Fruit fly (Drosophila melanogaster) whole organism, embryonic: ENCODE results near the gene CG15547.

Source experiments
- Bdp1 ChIP-seq: fragments of 200-800 bp; sonication (Bioruptor generic); optimal IDR thresholded peaks from 3 replicates; lab custom pipeline; 2016; ENCODE audit warnings: missing biosample characterization, missing genetic modification characterization
- CG10543 ChIP-seq: fragments of 200-800 bp; sonication (Bioruptor generic); optimal IDR thresholded peaks from 3 replicates; lab custom pipeline; 2017; ENCODE audit warnings: missing biosample characterization, mild to moderate bottlenecking, missing genetic modification characterization, moderate library complexity
- CG11723 ChIP-seq: fragments of 200-800 bp; sonication (Bioruptor generic); optimal IDR thresholded peaks from 2 replicates; lab custom pipeline; 2017; ENCODE audit warnings: missing biosample characterization, mild to moderate bottlenecking, missing genetic modification characterization
- CG12299 ChIP-seq: fragments of 200-800 bp; sonication (Bioruptor generic); optimal IDR thresholded peaks from 2 replicates; lab custom pipeline; 2018; ENCODE audit warnings: missing biosample characterization, mild to moderate bottlenecking, missing genetic modification characterization
- CG12391 ChIP-seq: fragments of 200-800 bp; sonication (Bioruptor generic); optimal IDR thresholded peaks from 3 replicates; lab custom pipeline; 2018; ENCODE audit warnings: missing biosample characterization, mild to moderate bottlenecking, missing genetic modification characterization, moderate library complexity
- CG12659 ChIP-seq: fragments of 200-800 bp; sonication (Bioruptor generic); optimal IDR thresholded peaks from 3 replicates; lab custom pipeline; 2017; ENCODE audit warnings: mild to moderate bottlenecking, missing biosample characterization, missing genetic modification reagents, missing genetic modification characterization
- CG12942 ChIP-seq: fragments of 200-800 bp; sonication (Bioruptor generic); optimal IDR thresholded peaks from 3 replicates; lab custom pipeline; 2016; ENCODE audit warnings: missing biosample characterization, missing genetic modification characterization
- CG13894 ChIP-seq: fragments of 200-800 bp; sonication (Bioruptor generic); optimal IDR thresholded peaks from 3 replicates; lab custom pipeline; 2018; ENCODE audit warnings: missing biosample characterization, mild to moderate bottlenecking, missing genetic modification characterization, moderate library complexity
- CG16779 ChIP-seq: fragments of 200-800 bp; sonication (Bioruptor generic); IDR thresholded peaks from 2 replicates; pipeline ENCODE4 v1.3.6; 2022; ENCODE audit warnings: missing biosample characterization, missing genetic modification characterization
- CG17568 ChIP-seq: fragments of 200-800 bp; sonication (Bioruptor generic); optimal IDR thresholded peaks from 2 replicates; lab custom pipeline; 2018; ENCODE audit warnings: missing biosample characterization, mild to moderate bottlenecking, missing genetic modification characterization, moderate library complexity
- CG2712 ChIP-seq: fragments of 200-800 bp; optimal IDR thresholded peaks from 3 replicates; lab custom pipeline; 2019; ENCODE audit warnings: missing biosample characterization, mild to moderate bottlenecking, missing genetic modification characterization, moderate library complexity
- CG3065 ChIP-seq: fragments of 200-800 bp; sonication (Bioruptor generic); optimal IDR thresholded peaks from 2 replicates; lab custom pipeline; 2016; ENCODE audit warnings: missing biosample characterization, missing genetic modification characterization
- CG3163 ChIP-seq: fragments of 200-800 bp; sonication (Bioruptor generic); optimal IDR thresholded peaks from 3 replicates; lab custom pipeline; 2016; ENCODE audit warnings: missing biosample characterization, missing genetic modification characterization
- CG6813 ChIP-seq: fragments of 200-800 bp; sonication (Bioruptor generic); optimal IDR thresholded peaks from 2 replicates; lab custom pipeline; 2017; ENCODE audit warnings: missing biosample characterization, missing genetic modification characterization, mild to moderate bottlenecking, moderate library complexity, missing genetic modification reagents
- CG7372 ChIP-seq: fragments of 200-800 bp; sonication (Bioruptor generic); IDR thresholded peaks from 2 replicates; pipeline ENCODE4 v1.3.6; 2022; ENCODE audit warnings: missing biosample characterization, missing genetic modification characterization
- CG8944 ChIP-seq: fragments of 200-800 bp; sonication (Bioruptor generic); optimal IDR thresholded peaks from 3 replicates; lab custom pipeline; 2016; ENCODE audit warnings: missing biosample characterization, missing genetic modification characterization
- CTCF ChIP-seq: fragments of 200-800 bp; sonication (Bioruptor generic); optimal IDR thresholded peaks from 2 replicates; lab custom pipeline; 2017; ENCODE audit warnings: missing biosample characterization, mild to moderate bottlenecking, missing genetic modification characterization, moderate library complexity
- CoRest ChIP-seq: fragments of 200-800 bp; sonication (Bioruptor generic); optimal IDR thresholded peaks from 3 replicates; lab custom pipeline; 2018; ENCODE audit warnings: missing biosample characterization, mild to moderate bottlenecking, missing genetic modification characterization, moderate library complexity
- D ChIP-seq, 2 experiments: fragments of 200-800 bp in 1 of 2; fragments of >200 bp in 1 of 2; sonication (Bioruptor generic) in 1 of 2; optimal IDR thresholded peaks; 2 replicates in 1 of 2; 3 replicates in 1 of 2; lab custom pipeline; 2017; ENCODE audit warnings: mild to moderate bottlenecking in 1 of 2, missing biosample characterization in 1 of 2, missing genetic modification characterization in 1 of 2, missing genetic modification reagents in 1 of 2
- Dp ChIP-seq: fragments of 200-800 bp; sonication (Bioruptor generic); optimal IDR thresholded peaks from 2 replicates; lab custom pipeline; 2018; ENCODE audit warnings: missing biosample characterization, mild to moderate bottlenecking, missing genetic modification characterization, moderate library complexity
- HmgZ ChIP-seq: fragments of 200-800 bp; sonication (Bioruptor generic); optimal IDR thresholded peaks from 2 replicates; lab custom pipeline; 2018; ENCODE audit warnings: missing biosample characterization, mild to moderate bottlenecking, missing genetic modification characterization
- Lhr ChIP-seq: fragments of 200-800 bp; sonication (Bioruptor generic); optimal IDR thresholded peaks from 3 replicates; lab custom pipeline; 2017; ENCODE audit warnings: mild to moderate bottlenecking, missing biosample characterization, missing genetic modification reagents, missing genetic modification characterization
- Myb ChIP-seq: fragments of 200-800 bp; sonication (Bioruptor generic); optimal IDR thresholded peaks from 2 replicates; lab custom pipeline; 2016; ENCODE audit warnings: missing biosample characterization, missing genetic modification characterization
- Oaz ChIP-seq: fragments of 200-800 bp; sonication (Bioruptor generic); IDR thresholded peaks from 2 replicates; pipeline ENCODE4 v1.3.6; 2022; ENCODE audit warnings: missing biosample characterization, missing genetic modification characterization
- Optix ChIP-seq: fragments of 200-800 bp; sonication (Bioruptor generic); IDR thresholded peaks from 3 replicates; pipeline ENCODE4 v1.3.6; 2022; ENCODE audit warnings: missing biosample characterization, missing genetic modification characterization
- Poxn ChIP-seq: fragments of 200-800 bp; sonication (Bioruptor generic); IDR thresholded peaks from 2 replicates; pipeline ENCODE4 v1.3.6; 2022; ENCODE audit warnings: missing biosample characterization, missing genetic modification characterization
- Usf ChIP-seq: fragments of 200-800 bp; sonication (Bioruptor generic); optimal IDR thresholded peaks from 2 replicates; lab custom pipeline; 2017; ENCODE audit warnings: missing genotype, missing biosample characterization, missing genetic modification characterization
- abd-A ChIP-seq: fragments of 200-800 bp; sonication (Bioruptor generic); optimal IDR thresholded peaks from 3 replicates; lab custom pipeline; 2019; ENCODE audit warnings: missing biosample characterization, mild to moderate bottlenecking, missing genetic modification characterization, moderate library complexity
- ase ChIP-seq: fragments of 200-800 bp; sonication (Bioruptor generic); IDR thresholded peaks from 3 replicates; pipeline ENCODE4 v1.3.6; 2022; ENCODE audit warnings: missing biosample characterization, missing genetic modification characterization
- chif ChIP-seq, 2 experiments: fragments of 200-800 bp; sonication (Bioruptor generic); optimal IDR thresholded peaks; 3 replicates each; lab custom pipeline; 2016; ENCODE audit warnings: missing biosample characterization in 2 of 2, missing genetic modification characterization in 2 of 2
- dimm ChIP-seq: fragments of 200-800 bp; sonication (Bioruptor generic); IDR thresholded peaks from 2 replicates; pipeline ENCODE4 v1.3.6; 2022; ENCODE audit warnings: missing biosample characterization, missing genetic modification characterization
- dysf ChIP-seq: fragments of 200-800 bp; sonication (Bioruptor generic); IDR thresholded peaks from 3 replicates; pipeline ENCODE4 v1.3.6; 2022; ENCODE audit warnings: missing biosample characterization, missing genetic modification characterization
- emc ChIP-seq: fragments of 200-800 bp; sonication (Bioruptor generic); optimal IDR thresholded peaks from 2 replicates; lab custom pipeline; 2016; ENCODE audit warnings: missing biosample characterization, missing genetic modification characterization
- gce ChIP-seq: fragments of 200-800 bp; sonication (Bioruptor generic); IDR thresholded peaks from 3 replicates; pipeline ENCODE4 v1.3.6; 2022; ENCODE audit warnings: missing biosample characterization, missing genetic modification characterization
- hb ChIP-seq: fragments of 200-800 bp; sonication (Bioruptor generic); IDR thresholded peaks from 3 replicates; pipeline ENCODE4 v1.3.6; 2022; ENCODE audit warnings: missing biosample characterization, missing genetic modification characterization; ENCODE audit not compliant: partially characterized antibody
- lbe ChIP-seq: fragments of 200-800 bp; sonication (Bioruptor generic); optimal IDR thresholded peaks from 2 replicates; lab custom pipeline; 2016; ENCODE audit warnings: missing biosample characterization, mild to moderate bottlenecking, missing genetic modification characterization
- luna ChIP-seq: fragments of 200-800 bp; sonication (Bioruptor generic); optimal IDR thresholded peaks from 2 replicates; lab custom pipeline; 2016; ENCODE audit warnings: missing biosample characterization, missing genetic modification characterization
- mirr ChIP-seq: fragments of 200-800 bp; sonication (Bioruptor generic); optimal IDR thresholded peaks from 3 replicates; lab custom pipeline; 2018; ENCODE audit warnings: missing biosample characterization, mild to moderate bottlenecking, missing genetic modification characterization
- nerfin-2 ChIP-seq: fragments of 200-800 bp; sonication (Bioruptor generic); IDR thresholded peaks from 2 replicates; pipeline ENCODE4 v1.3.6; 2022; ENCODE audit warnings: missing biosample characterization, missing genetic modification characterization; ENCODE audit not compliant: partially characterized antibody
- oc ChIP-seq: fragments of 200-800 bp; sonication (Bioruptor generic); optimal IDR thresholded peaks from 2 replicates; lab custom pipeline; 2018; ENCODE audit warnings: missing biosample characterization, mild to moderate bottlenecking, missing genetic modification characterization, moderate library complexity
- p53 ChIP-seq: fragments of 200-800 bp; sonication (Bioruptor generic); optimal IDR thresholded peaks from 2 replicates; lab custom pipeline; 2016; ENCODE audit warnings: missing biosample characterization, missing genetic modification characterization
- peb ChIP-seq: fragments of 200-800 bp; sonication (Bioruptor generic); IDR thresholded peaks from 2 replicates; pipeline ENCODE4 v1.3.6; 2022; ENCODE audit warnings: missing biosample characterization, missing genetic modification characterization
- phol ChIP-seq: fragments of 200-800 bp; sonication (Bioruptor generic); optimal IDR thresholded peaks from 3 replicates; lab custom pipeline; 2018; ENCODE audit warnings: missing biosample characterization, mild to moderate bottlenecking, missing genetic modification characterization, moderate library complexity
- rib ChIP-seq: fragments of 200-800 bp; sonication (Bioruptor generic); IDR thresholded peaks from 2 replicates; pipeline ENCODE4 v1.3.6; 2022; ENCODE audit warnings: missing biosample characterization, missing genetic modification characterization
- seq ChIP-seq: fragments of 200-800 bp; sonication (Bioruptor generic); IDR thresholded peaks from 2 replicates; pipeline ENCODE4 v1.3.6; 2022; ENCODE audit warnings: missing biosample characterization, missing genetic modification characterization
- sr ChIP-seq: fragments of 200-800 bp; sonication (Bioruptor generic); IDR thresholded peaks from 3 replicates; pipeline ENCODE4 v1.3.6; 2022; ENCODE audit warnings: missing biosample characterization, missing genetic modification characterization
- ssp ChIP-seq: fragments of 200-800 bp; sonication (Bioruptor generic); IDR thresholded peaks from 2 replicates; pipeline ENCODE4 v1.3.6; 2022; ENCODE audit warnings: missing biosample characterization, missing genetic modification characterization
- trem ChIP-seq: fragments of 200-800 bp; optimal IDR thresholded peaks from 3 replicates; lab custom pipeline; 2019; ENCODE audit warnings: missing biosample characterization, mild to moderate bottlenecking, missing genetic modification characterization, moderate library complexity
- vnd ChIP-seq: fragments of 200-800 bp; sonication (Bioruptor generic); IDR thresholded peaks from 3 replicates; pipeline ENCODE4 v1.3.6; 2022; ENCODE audit warnings: missing biosample characterization, missing genetic modification characterization; ENCODE audit not compliant: partially characterized antibody
- wor ChIP-seq: fragments of 200-800 bp; sonication (Bioruptor generic); IDR thresholded peaks from 2 replicates; pipeline ENCODE4 v1.3.6; 2022; ENCODE audit warnings: missing biosample characterization, missing genetic modification characterization
- yki ChIP-seq: fragments of >200 bp; optimal IDR thresholded peaks from 3 replicates; lab custom pipeline; 2018
- zen2 ChIP-seq: fragments of 200-800 bp; sonication (Bioruptor generic); IDR thresholded peaks from 3 replicates; pipeline ENCODE4 v1.3.6; 2022; ENCODE audit warnings: missing biosample characterization, missing genetic modification characterization; ENCODE audit not compliant: partially characterized antibody

CG15547 gene

DNA sequence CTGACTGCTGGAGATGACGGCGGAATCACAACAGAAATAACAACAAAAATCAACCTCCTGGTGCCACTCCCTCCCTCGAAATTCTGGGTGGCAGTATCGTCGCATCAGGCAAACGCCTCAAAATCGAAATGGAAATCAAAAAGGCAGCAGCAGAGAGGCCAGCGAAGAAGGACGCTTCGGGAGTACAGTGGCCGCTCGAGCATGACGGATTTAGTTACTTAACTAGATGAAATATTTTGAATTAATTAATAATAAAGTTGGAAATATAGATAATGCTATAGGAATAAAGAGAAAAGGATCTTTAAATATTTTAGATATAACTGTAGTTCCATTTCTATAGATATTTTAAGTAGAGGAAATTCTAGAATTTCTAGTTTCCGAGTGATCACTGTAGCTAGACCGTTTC, 17.9 kb downstream of the CG15547 start (continued):
- TF ChIP-seq CoRest (tag; lab: Kevin White, UChicago) (peak; percentile 55), zen2 (GFP tag; lab: Robert Waterston, UW) (no peak), HmgZ (tag; lab: Kevin White, UChicago) (no peak), nerfin-2 (GFP tag; lab: Robert Waterston, UW) (no peak), luna (GFP tag; lab: Kevin White, UChicago) (no peak), gce (GFP tag; lab: Robert Waterston, UW) (no peak), CG12942 (GFP tag; lab: Kevin White, UChicago) (no peak), vnd (GFP tag; lab: Robert Waterston, UW) (no peak), oc (tag; lab: Kevin White, UChicago) (no peak), CG16779 (GFP tag; lab: Robert Waterston, UW) (no peak), CG11723 (GFP tag; lab: Kevin White, UChicago) (no peak), hb (GFP tag; lab: Robert Waterston, UW) (no peak), Lhr (no peak), CG8944 (GFP tag; lab: Kevin White, UChicago) (no peak), dysf (GFP tag; lab: Robert Waterston, UW) (0 out of 3 replicates have a peak, but pooled peaks have one; percentile 21), CG12299 (tag; lab: Kevin White, UChicago) (no peak), chif (GFP tag; optimal IDR thresholded peaks at IDR 0.05; lab: Kevin White, UChicago) (no peak), D (optimal IDR thresholded peaks at IDR 0.05; lab: Kevin White, UChicago) (no peak), D (GFP tag; optimal IDR thresholded peaks at IDR 0.05; lab: Kevin White, UChicago) (peak; percentile 18), ase (GFP tag; lab: Robert Waterston, UW) (no peak), CTCF (no peak), sr (no peak), Myb (GFP tag; lab: Kevin White, UChicago) (no peak), CG12659 (GFP tag; lab: Kevin White, UChicago) (no peak), peb (GFP tag; lab: Robert Waterston, UW) (0 out of 2 replicates have a peak, but pooled peaks have one; percentile 12), ssp (GFP tag; lab: Robert Waterston, UW) (no peak), trem (peak; percentile 14), CG12391 (tag; lab: Kevin White, UChicago) (peak; percentile 53), CG2712 (tag; lab: Kevin White, UChicago) (peak; percentile 72), CG10543 (no peak), CG13894 (tag; lab: Kevin White, UChicago) (no peak), p53 (GFP tag; lab: Kevin White, UChicago) (no peak), Oaz (GFP tag; lab: Robert Waterston, UW) (no peak), phol (tag; lab: Kevin White, UChicago) (peak; percentile 42), mirr (GFP tag; lab: Kevin White, UChicago) (no peak), rib (no peak), yki (lab: Kevin White, UChicago) (no peak), CG17568 (GFP tag; lab: Kevin White, UChicago) (no peak), seq (0 out of 2 replicates have a peak, but pooled peaks have one; percentile 6), Poxn (no peak), Usf (GFP tag; lab: Kevin White, UChicago) (no peak), CG3163 (no peak), CG6813 (GFP tag; lab: Kevin White, UChicago) (no peak), lbe (no peak), Optix (GFP tag; lab: Robert Waterston, UW) (no peak), CG3065 (GFP tag; lab: Kevin White, UChicago) (no peak), dimm (no peak), abd-A (tag; lab: Kevin White, UChicago) (no peak), Dp (no peak), CG7372 (no peak), Bdp1 (no peak), emc (GFP tag; lab: Kevin White, UChicago) (no peak), wor (GFP tag; lab: Robert Waterston, UW) (0 out of 2 replicates have a peak, but pooled peaks have one; percentile 19)
